Fruit fly (Drosophila melanogaster) whole organism, embryonic: Measurements from ENCODE around the gene in.

Experiments used
- Asciz ChIP-seq: fragments of 200-800 bp; sonication (Bioruptor generic); optimal IDR thresholded peaks from 2 replicates; lab custom pipeline; 2017; ENCODE audit warnings: missing biosample characterization, mild to moderate bottlenecking, missing genetic modification characterization, missing genetic modification reagents
- C15 ChIP-seq: fragments of 200-800 bp; sonication (Bioruptor generic); IDR thresholded peaks from 3 replicates; pipeline ENCODE4 v1.3.6; 2022; ENCODE audit warnings: missing biosample characterization, missing genetic modification characterization
- CG10366 ChIP-seq: fragments of 200-800 bp; sonication (Bioruptor generic); IDR thresholded peaks from 2 replicates; pipeline ENCODE4 v1.3.6; 2022; ENCODE audit warnings: missing biosample characterization, missing genetic modification characterization
- CG11398 ChIP-seq: fragments of 200-800 bp; sonication (Bioruptor generic); optimal IDR thresholded peaks from 2 replicates; lab custom pipeline; 2016; ENCODE audit warnings: missing biosample characterization, missing genetic modification characterization
- CG11695 ChIP-seq: fragments of 200-800 bp; sonication (Bioruptor generic); IDR thresholded peaks from 3 replicates; pipeline ENCODE4 v1.3.6; 2022; ENCODE audit warnings: missing biosample characterization, missing genetic modification characterization
- CG12104 ChIP-seq: fragments of 200-800 bp; sonication (Bioruptor generic); optimal IDR thresholded peaks from 3 replicates; lab custom pipeline; 2016; ENCODE audit warnings: missing biosample characterization, missing genetic modification characterization
- CG12219 ChIP-seq: fragments of 200-800 bp; sonication (Bioruptor generic); optimal IDR thresholded peaks from 3 replicates; lab custom pipeline; 2018; ENCODE audit warnings: missing biosample characterization, mild to moderate bottlenecking, missing genetic modification characterization
- CG13424 ChIP-seq: fragments of 200-800 bp; sonication (Bioruptor generic); optimal IDR thresholded peaks from 2 replicates; lab custom pipeline; 2019; ENCODE audit warnings: missing biosample characterization, mild to moderate bottlenecking, missing genetic modification characterization, moderate library complexity
- CG17359 ChIP-seq: fragments of 200-800 bp; sonication (Bioruptor generic); optimal IDR thresholded peaks from 3 replicates; lab custom pipeline; 2018; ENCODE audit warnings: missing biosample characterization, mild to moderate bottlenecking, missing genetic modification characterization, moderate library complexity
- CG18764 ChIP-seq: fragments of 200-800 bp; sonication (Bioruptor generic); optimal IDR thresholded peaks from 3 replicates; lab custom pipeline; 2016; ENCODE audit warnings: missing biosample characterization, missing genetic modification characterization
- CG3847 ChIP-seq: fragments of 200-800 bp; sonication (Bioruptor generic); IDR thresholded peaks from 2 replicates; pipeline ENCODE4 v1.3.6; 2022; ENCODE audit warnings: missing biosample characterization, missing genetic modification characterization
- CG43689 ChIP-seq: fragments of 200-800 bp; sonication (Bioruptor generic); IDR thresholded peaks from 2 replicates; pipeline ENCODE4 v1.3.6; 2022; ENCODE audit warnings: missing biosample characterization, missing genetic modification characterization
- CG4617 ChIP-seq: fragments of 200-800 bp; sonication (Bioruptor generic); optimal IDR thresholded peaks from 3 replicates; lab custom pipeline; 2016; ENCODE audit warnings: missing biosample characterization, missing genetic modification characterization, borderline replicate concordance
- CG5180 ChIP-seq: fragments of 200-800 bp; sonication (Bioruptor generic); optimal IDR thresholded peaks from 3 replicates; lab custom pipeline; 2017; ENCODE audit warnings: missing biosample characterization, missing genetic modification characterization, mild to moderate bottlenecking, moderate library complexity, missing genetic modification reagents
- CG6765 ChIP-seq: fragments of 200-800 bp; sonication (Bioruptor generic); optimal IDR thresholded peaks from 3 replicates; lab custom pipeline; 2017; ENCODE audit warnings: missing biosample characterization, mild to moderate bottlenecking, missing genetic modification characterization
- CG8290 ChIP-seq, 3 experiments: fragments of 200-800 bp; sonication (Bioruptor generic); optimal IDR thresholded peaks; 2 replicates each; lab custom pipeline; 2016 to 2019; ENCODE audit warnings: missing biosample characterization in 3 of 3, missing genetic modification characterization in 3 of 3, mild to moderate bottlenecking in 2 of 3, moderate library complexity in 1 of 3
- CG8944 ChIP-seq: fragments of 200-800 bp; sonication (Bioruptor generic); optimal IDR thresholded peaks from 3 replicates; lab custom pipeline; 2016; ENCODE audit warnings: missing biosample characterization, missing genetic modification characterization
- CG9797 ChIP-seq: fragments of 200-800 bp; sonication (Bioruptor generic); optimal IDR thresholded peaks from 3 replicates; lab custom pipeline; 2018; ENCODE audit warnings: missing biosample characterization, mild to moderate bottlenecking, missing genetic modification characterization
- CG9817 ChIP-seq: fragments of 200-800 bp; sonication (Bioruptor generic); optimal IDR thresholded peaks from 2 replicates; lab custom pipeline; 2018; ENCODE audit warnings: missing biosample characterization, mild to moderate bottlenecking, missing genetic modification characterization, moderate library complexity
- CrebB ChIP-seq: fragments of 200-800 bp; sonication (Bioruptor generic); optimal IDR thresholded peaks from 3 replicates; lab custom pipeline; 2018; ENCODE audit warnings: missing biosample characterization, mild to moderate bottlenecking, missing genetic modification characterization
- D19B ChIP-seq: fragments of 200-800 bp; sonication (Bioruptor generic); optimal IDR thresholded peaks from 2 replicates; lab custom pipeline; 2017; ENCODE audit warnings: missing biosample characterization, mild to moderate bottlenecking, missing genetic modification characterization
- Elba2 ChIP-seq: fragments of 200-800 bp; sonication (Bioruptor generic); optimal IDR thresholded peaks from 3 replicates; lab custom pipeline; 2016; ENCODE audit warnings: missing biosample characterization, missing genetic modification characterization
- Fer3 ChIP-seq: fragments of 200-800 bp; sonication (Bioruptor generic); optimal IDR thresholded peaks from 2 replicates; lab custom pipeline; 2018; ENCODE audit warnings: missing biosample characterization, mild to moderate bottlenecking, missing genetic modification characterization, moderate library complexity
- HLH3B ChIP-seq: fragments of 200-800 bp; sonication (Bioruptor generic); IDR thresholded peaks from 2 replicates; pipeline ENCODE4 v1.3.6; 2022; ENCODE audit warnings: missing biosample characterization, missing genetic modification characterization
- Mad ChIP-seq: fragments of 200-800 bp; sonication (Bioruptor generic); optimal IDR thresholded peaks from 2 replicates; lab custom pipeline; 2016; ENCODE audit warnings: missing biosample characterization, missing genetic modification characterization
- Meics ChIP-seq: fragments of 200-800 bp; sonication (Bioruptor generic); optimal IDR thresholded peaks from 2 replicates; lab custom pipeline; 2017; ENCODE audit warnings: missing biosample characterization, mild to moderate bottlenecking, missing genetic modification characterization
- NFAT ChIP-seq: fragments of 200-800 bp; sonication (Bioruptor generic); IDR thresholded peaks from 2 replicates; pipeline ENCODE4 v1.3.6; 2022; ENCODE audit warnings: missing biosample characterization, missing genetic modification characterization
- PHDP ChIP-seq: fragments of 200-800 bp; sonication (Bioruptor generic); optimal IDR thresholded peaks from 3 replicates; lab custom pipeline; 2018; ENCODE audit warnings: missing biosample characterization, mild to moderate bottlenecking, missing genetic modification characterization, moderate library complexity
- caup ChIP-seq: fragments of 200-800 bp; sonication (Bioruptor generic); optimal IDR thresholded peaks from 3 replicates; lab custom pipeline; 2017; ENCODE audit warnings: missing biosample characterization, mild to moderate bottlenecking, missing genetic modification characterization, moderate library complexity; ENCODE audit not compliant: severe bottlenecking
- chm ChIP-seq: fragments of 200-800 bp; sonication (Bioruptor generic); IDR thresholded peaks from 2 replicates; pipeline ENCODE4 v1.3.6; 2022; ENCODE audit warnings: missing biosample characterization, missing genetic modification characterization
- corto ChIP-seq: fragments of 200-800 bp; sonication (Bioruptor generic); optimal IDR thresholded peaks from 2 replicates; lab custom pipeline; 2016; ENCODE audit warnings: missing biosample characterization, mild to moderate bottlenecking, missing genetic modification characterization, moderate library complexity
- dysf ChIP-seq: fragments of 200-800 bp; sonication (Bioruptor generic); IDR thresholded peaks from 3 replicates; pipeline ENCODE4 v1.3.6; 2022; ENCODE audit warnings: missing biosample characterization, missing genetic modification characterization
- esg ChIP-seq: fragments of 200-800 bp; sonication (Bioruptor generic); conservative IDR thresholded peaks from 2 replicates; pipeline ENCODE4 v1.3.6; 2022; ENCODE audit warnings: missing biosample characterization, missing genetic modification characterization
- gem ChIP-seq: fragments of 200-800 bp; sonication (Bioruptor generic); optimal IDR thresholded peaks from 2 replicates; lab custom pipeline; 2019; ENCODE audit warnings: missing biosample characterization, mild to moderate bottlenecking, missing genetic modification characterization, moderate library complexity
- gsb-n ChIP-seq: fragments of 200-800 bp; sonication (Bioruptor generic); optimal IDR thresholded peaks from 3 replicates; lab custom pipeline; 2018; ENCODE audit warnings: missing biosample characterization, mild to moderate bottlenecking, missing genetic modification characterization
- insv ChIP-seq, 2 experiments: fragments of 200-800 bp; sonication (Bioruptor generic); optimal IDR thresholded peaks; 3 replicates each; lab custom pipeline; 2016 to 2018; ENCODE audit warnings: missing biosample characterization in 2 of 2, missing genetic modification characterization in 2 of 2
- mam ChIP-seq: fragments of 200-800 bp; sonication (Bioruptor generic); optimal IDR thresholded peaks from 3 replicates; lab custom pipeline; 2016; ENCODE audit warnings: missing biosample characterization, missing genetic modification characterization
- mirr ChIP-seq: fragments of 200-800 bp; sonication (Bioruptor generic); optimal IDR thresholded peaks from 3 replicates; lab custom pipeline; 2018; ENCODE audit warnings: missing biosample characterization, mild to moderate bottlenecking, missing genetic modification characterization
- pnt ChIP-seq: fragments of 200-800 bp; sonication (Bioruptor generic); optimal IDR thresholded peaks from 3 replicates; lab custom pipeline; 2016; ENCODE audit warnings: missing biosample characterization, missing genetic modification characterization
- pros ChIP-seq: fragments of 200-800 bp; sonication (Bioruptor generic); optimal IDR thresholded peaks from 3 replicates; lab custom pipeline; 2019; ENCODE audit warnings: missing biosample characterization, mild to moderate bottlenecking, missing genetic modification characterization, moderate library complexity
- run ChIP-seq: fragments of 200-800 bp; sonication (Bioruptor generic); optimal IDR thresholded peaks from 3 replicates; lab custom pipeline; 2018; ENCODE audit warnings: missing biosample characterization, mild to moderate bottlenecking, missing genetic modification characterization
- sc ChIP-seq, 3 experiments: fragments of >200 bp in 2 of 3; fragments of 200-800 bp in 1 of 3; sonication (Bioruptor generic) in 1 of 3; optimal IDR thresholded peaks; 2 replicates in 2 of 3; 3 replicates in 1 of 3; lab custom pipeline; 2017; ENCODE audit warnings: mild to moderate bottlenecking in 1 of 3, missing biosample characterization in 1 of 3, missing genetic modification characterization in 1 of 3, missing genetic modification reagents in 1 of 3
- schlank ChIP-seq: fragments of 200-800 bp; sonication (Bioruptor generic); optimal IDR thresholded peaks from 2 replicates; lab custom pipeline; 2018; ENCODE audit warnings: missing biosample characterization, mild to moderate bottlenecking, missing genetic modification characterization
- sug ChIP-seq: fragments of 200-800 bp; optimal IDR thresholded peaks from 2 replicates; lab custom pipeline; 2019; ENCODE audit warnings: missing biosample characterization, mild to moderate bottlenecking, missing genetic modification characterization, moderate library complexity
- tgo ChIP-seq: fragments of 200-800 bp; sonication (Bioruptor generic); IDR thresholded peaks from 3 replicates; pipeline ENCODE4 v1.3.6; 2022; ENCODE audit warnings: missing biosample characterization, missing genetic modification characterization
- twi ChIP-seq: fragments of 200-800 bp; optimal IDR thresholded peaks from 2 replicates; lab custom pipeline; 2019; ENCODE audit warnings: missing biosample characterization, mild to moderate bottlenecking, missing genetic modification characterization, moderate library complexity
- tx ChIP-seq: fragments of 200-800 bp; sonication (Bioruptor generic); optimal IDR thresholded peaks from 2 replicates; lab custom pipeline; 2016; ENCODE audit warnings: missing biosample characterization, missing genetic modification characterization

The in gene

DNA sequence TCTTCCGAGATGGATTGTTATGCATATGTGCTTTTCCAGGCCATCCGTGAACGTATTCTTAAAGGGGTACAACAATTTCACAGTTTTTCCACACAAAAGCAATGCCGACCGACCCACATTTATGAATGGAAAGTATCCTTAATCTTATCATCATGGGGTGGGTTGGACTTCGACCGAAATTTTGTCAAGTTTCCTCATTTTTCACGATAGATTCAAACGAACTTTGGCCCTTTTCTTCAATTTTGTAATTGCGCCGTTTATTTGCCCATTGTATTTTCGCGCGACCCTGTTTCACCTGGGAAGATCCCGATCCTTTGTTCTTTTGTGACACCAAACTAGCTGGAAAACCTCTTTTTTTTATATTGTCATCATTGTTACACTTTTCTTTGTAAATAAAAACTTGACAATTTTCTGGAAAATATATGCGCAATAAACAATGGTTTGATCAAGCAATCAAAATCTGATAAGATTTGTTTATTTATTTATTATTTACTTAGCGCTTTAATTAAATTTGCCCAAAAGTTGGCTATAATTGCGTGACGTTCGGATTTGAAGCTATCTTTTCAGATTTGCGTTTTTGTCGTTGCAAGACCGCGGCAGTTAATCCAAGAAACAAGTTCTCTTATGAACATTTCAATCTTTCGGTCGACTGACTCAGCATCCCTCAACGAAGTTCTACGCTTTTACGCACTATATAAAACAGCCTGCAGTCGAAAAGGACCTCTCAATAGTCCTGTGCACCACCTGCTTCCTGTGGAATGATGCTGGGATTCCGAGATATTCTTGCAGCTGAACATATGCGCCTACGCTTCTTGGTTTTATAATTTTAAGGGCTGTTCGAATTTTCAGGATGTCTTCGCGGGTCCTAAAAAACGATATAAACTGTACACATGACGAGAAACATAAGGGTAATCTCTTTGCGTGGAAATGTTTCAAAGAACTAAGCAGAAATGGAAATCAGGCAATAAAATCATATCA, 39.3 kb downstream of the in start (continued):
- TF ChIP-seq CG18764 (GFP tag; lab: Kevin White, UChicago): no peak
- TF ChIP-seq CG11398 (GFP tag; lab: Kevin White, UChicago): no peak
- TF ChIP-seq tx (GFP tag; lab: Kevin White, UChicago): no peak
- peak; percentile 57 for TF ChIP-seq Asciz (GFP tag; lab: Kevin White, UChicago)
- TF ChIP-seq CG11695: 0 out of 3 replicates have a peak, but pooled peaks have one; percentile 19
- peak; percentile 46 for TF ChIP-seq CG6765
- no peak for TF ChIP-seq CG9797 (GFP tag; lab: Kevin White, UChicago)
- no peak for TF ChIP-seq CG3847 (GFP tag; lab: Robert Waterston, UW)
- TF ChIP-seq CG12104 (GFP tag; lab: Kevin White, UChicago): peak; percentile 9
- no peak for TF ChIP-seq CG9817
- TF ChIP-seq CrebB (tag; lab: Kevin White, UChicago): peak; percentile 60
- no peak for TF ChIP-seq NFAT
- peak; percentile 18 for TF ChIP-seq sug (tag; lab: Kevin White, UChicago)
- no peak for TF ChIP-seq CG17359 (tag; lab: Kevin White, UChicago)
- no peak for TF ChIP-seq CG10366 (GFP tag; lab: Robert Waterston, UW)
- TF ChIP-seq CG5180 (GFP tag; lab: Kevin White, UChicago): peak; percentile 5
- TF ChIP-seq D19B (GFP tag; lab: Kevin White, UChicago): no peak
- TF ChIP-seq gsb-n (tag; lab: Kevin White, UChicago): peak; percentile 25
- TF ChIP-seq HLH3B: no peak
- TF ChIP-seq caup (GFP tag; lab: Kevin White, UChicago): peak; percentile 27
- peak; percentile 38 for TF ChIP-seq CG13424
- TF ChIP-seq Meics: peak; percentile 8
- TF ChIP-seq mirr (GFP tag; lab: Kevin White, UChicago): no peak
- no peak for TF ChIP-seq pros (GFP tag; lab: Kevin White, UChicago)
- TF ChIP-seq Mad: no peak
- no peak for TF ChIP-seq esg (GFP tag; lab: Robert Waterston, UW)
- TF ChIP-seq schlank (tag; lab: Kevin White, UChicago): peak; percentile 36
- TF ChIP-seq PHDP (tag; lab: Kevin White, UChicago): peak; percentile 64
- TF ChIP-seq CG4617 (GFP tag; lab: Kevin White, UChicago): no peak
- no peak for TF ChIP-seq CG8290 (GFP tag; optimal IDR thresholded peaks at IDR 0.05; lab: Kevin White, UChicago)
- peak in 1 of 2 experiments; percentile 34 for TF ChIP-seq CG8290 (tag; optimal IDR thresholded peaks at IDR 0.05; lab: Kevin White, UChicago)
- no peak for TF ChIP-seq tgo
- peak; percentile 24 for TF ChIP-seq Fer3 (tag; lab: Kevin White, UChicago)
- no peak for TF ChIP-seq mam (GFP tag; lab: Kevin White, UChicago)
- TF ChIP-seq pnt: no peak
- no peak for TF ChIP-seq insv (GFP tag; optimal IDR thresholded peaks at IDR 0.05; lab: Kevin White, UChicago)
- TF ChIP-seq CG12219 (GFP tag; lab: Kevin White, UChicago): peak; percentile 37
- TF ChIP-seq dysf: 0 out of 3 replicates have a peak, but pooled peaks have one; percentile 9
- peak; percentile 65 for TF ChIP-seq twi (tag; lab: Kevin White, UChicago)
- no peak for TF ChIP-seq Elba2
- peak; percentile 30 for TF ChIP-seq gem (tag; lab: Kevin White, UChicago)
- TF ChIP-seq chm: no peak
- TF ChIP-seq sc (optimal IDR thresholded peaks at IDR 0.05; lab: Kevin White, UChicago): no peak
- no peak for TF ChIP-seq sc (GFP tag; optimal IDR thresholded peaks at IDR 0.05; lab: Kevin White, UChicago)
- no peak for TF ChIP-seq CG8944 (GFP tag; lab: Kevin White, UChicago)
- no peak for TF ChIP-seq CG43689
- no peak for TF ChIP-seq C15 (GFP tag; lab: Robert Waterston, UW)
- no peak for TF ChIP-seq corto (GFP tag; lab: Kevin White, UChicago)
- peak; percentile 12 for TF ChIP-seq run
